Worm (Caenorhabditis elegans) whole organism, L3 larva: ENCODE data around the gene tomm-7.

Source experiments
- aly-2 ChIP-seq: fragments of 150-350 bp; optimal IDR thresholded peaks from 2 replicates; lab custom pipeline; 2014; ENCODE audit warnings: missing biosample characterization, missing genetic modification characterization
- ama-1 ChIP-seq: fragments of 150-350 bp; optimal IDR thresholded peaks from 2 replicates; lab custom pipeline; 2018
- ceh-82 ChIP-seq: fragments of 150-350 bp; optimal IDR thresholded peaks from 2 replicates; lab custom pipeline; 2014; ENCODE audit warnings: missing biosample characterization, missing genetic modification characterization
- ceh-9 ChIP-seq: sonication (generic microtip); optimal IDR thresholded peaks from 2 replicates; lab custom pipeline; 2018; ENCODE audit warnings: missing biosample characterization, missing genetic modification characterization
- daf-12 ChIP-seq: fragments of 150-350 bp; optimal IDR thresholded peaks from 2 replicates; lab custom pipeline; 2014; ENCODE audit warnings: missing biosample characterization, missing genetic modification reagents, missing genetic modification characterization
- egl-27 ChIP-seq: sonication (generic microtip); optimal IDR thresholded peaks from 4 replicates; lab custom pipeline; 2017; ENCODE audit warnings: missing biosample characterization, missing genetic modification reagents, missing genetic modification characterization
- elt-1 ChIP-seq: fragments of 150-350 bp; optimal IDR thresholded peaks from 2 replicates; lab custom pipeline; 2014; ENCODE audit warnings: missing biosample characterization, missing genetic modification characterization
- elt-3 ChIP-seq, 3 experiments: fragments of 150-350 bp in 1 of 3; sonication (generic microtip) in 2 of 3; optimal IDR thresholded peaks; 2 replicates in 2 of 3; 4 replicates in 1 of 3; lab custom pipeline; 2014 to 2017; ENCODE audit warnings: missing biosample characterization in 3 of 3, missing genetic modification characterization in 3 of 3
- fkh-10 ChIP-seq: sonication (generic microtip); optimal IDR thresholded peaks from 2 replicates; lab custom pipeline; 2017; ENCODE audit warnings: missing biosample characterization, missing genetic modification reagents, missing genetic modification characterization
- jun-1 ChIP-seq: fragments of 150-350 bp; optimal IDR thresholded peaks from 2 replicates; lab custom pipeline; 2014; ENCODE audit warnings: missing biosample characterization, missing genetic modification reagents, missing genetic modification characterization
- lsy-12 ChIP-seq: sonication (generic microtip); optimal IDR thresholded peaks from 2 replicates; lab custom pipeline; 2016; ENCODE audit warnings: mild to moderate bottlenecking, missing genetic modification characterization, missing compliant biosample characterization
- nhr-11 ChIP-seq: fragments of 150-350 bp; optimal IDR thresholded peaks from 2 replicates; lab custom pipeline; 2014; ENCODE audit warnings: missing biosample characterization, missing genetic modification characterization
- nhr-12 ChIP-seq: fragments of 150-350 bp; optimal IDR thresholded peaks from 2 replicates; lab custom pipeline; 2014; ENCODE audit warnings: missing biosample characterization, missing genetic modification characterization
- nhr-25 ChIP-seq: sonication (generic microtip); optimal IDR thresholded peaks from 2 replicates; lab custom pipeline; 2017; ENCODE audit warnings: missing biosample characterization, missing genetic modification characterization
- nhr-28 ChIP-seq: fragments of 150-350 bp; optimal IDR thresholded peaks from 2 replicates; lab custom pipeline; 2014; ENCODE audit warnings: missing biosample characterization, missing genetic modification characterization
- nhr-67 ChIP-seq: fragments of 150-350 bp; optimal IDR thresholded peaks from 2 replicates; lab custom pipeline; 2014; ENCODE audit warnings: missing biosample characterization, missing genetic modification characterization
- nhr-77 ChIP-seq: fragments of 150-350 bp; optimal IDR thresholded peaks from 2 replicates; lab custom pipeline; 2014; ENCODE audit warnings: missing biosample characterization, missing genetic modification characterization
- pha-4 ChIP-seq: fragments of 150-350 bp; optimal IDR thresholded peaks from 2 replicates; lab custom pipeline; 2014; ENCODE audit warnings: missing biosample characterization, missing genetic modification reagents, missing genetic modification characterization
- pqm-1 ChIP-seq: fragments of 150-350 bp; optimal IDR thresholded peaks from 2 replicates; lab custom pipeline; 2017; ENCODE audit warnings: missing biosample characterization, missing genetic modification characterization, inconsistent platforms
- sea-2 ChIP-seq: fragments of 150-350 bp; sonication (generic microtip); optimal IDR thresholded peaks from 4 replicates; lab custom pipeline; 2014; ENCODE audit warnings: missing biosample characterization, missing genetic modification reagents, missing genetic modification characterization
- unc-39 ChIP-seq: sonication (generic microtip); optimal IDR thresholded peaks from 4 replicates; lab custom pipeline; 2017; ENCODE audit warnings: missing biosample characterization, missing genetic modification characterization
- unc-62 ChIP-seq: fragments of 150-350 bp; sonication (generic microtip); optimal IDR thresholded peaks from 4 replicates; lab custom pipeline; 2014; ENCODE audit warnings: missing biosample characterization, missing genetic modification reagents, missing genetic modification characterization
- zag-1 ChIP-seq: fragments of 150-350 bp; optimal IDR thresholded peaks from 2 replicates; lab custom pipeline; 2014; ENCODE audit warnings: missing biosample characterization, missing genetic modification characterization
- ztf-11 ChIP-seq: fragments of 150-350 bp; optimal IDR thresholded peaks from 2 replicates; lab custom pipeline; 2014; ENCODE audit warnings: missing biosample characterization, missing genetic modification characterization
- ztf-4 ChIP-seq: fragments of 150-350 bp; optimal IDR thresholded peaks from 2 replicates; lab custom pipeline; 2014; ENCODE audit warnings: missing biosample characterization, missing genetic modification characterization

tomm-7 gene

DNA sequence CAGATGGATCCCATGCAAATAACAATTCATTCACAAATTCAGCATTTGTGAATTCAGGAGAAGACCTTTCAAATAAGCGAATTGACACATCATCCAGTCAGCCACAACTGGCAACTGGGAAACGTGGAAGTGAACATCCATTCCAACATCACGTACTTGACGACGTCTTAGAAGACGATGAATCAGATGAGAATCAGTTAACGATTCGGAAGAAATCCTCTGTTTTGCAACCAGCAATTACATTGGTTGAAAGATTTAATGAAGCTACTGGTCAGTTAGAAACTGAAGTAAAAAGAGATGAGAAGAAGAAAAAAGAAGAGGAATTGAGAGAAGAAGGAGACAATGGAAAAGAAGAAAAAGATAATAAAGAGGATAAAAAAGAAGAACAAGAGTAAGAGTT lies 44.0 kb downstream of the tomm-7 start:
- no peak for TF ChIP-seq ceh-9 (tag; lab: Kevin White, UChicago)
- TF ChIP-seq ztf-11 (tag; lab: Kevin White, UChicago): no peak
- TF ChIP-seq nhr-25 (tag; lab: Kevin White, UChicago): no peak
- no peak for TF ChIP-seq pha-4 (tag; lab: Kevin White, UChicago)
- no peak for TF ChIP-seq nhr-12 (tag; lab: Kevin White, UChicago)
- TF ChIP-seq ama-1 (lab: Kevin White, UChicago): no peak
- TF ChIP-seq nhr-11 (tag; lab: Kevin White, UChicago): no peak
- no peak for TF ChIP-seq unc-62
- TF ChIP-seq nhr-28: no peak
- TF ChIP-seq ztf-4 (tag; lab: Kevin White, UChicago): no peak
- no peak for TF ChIP-seq nhr-77 (tag; lab: Kevin White, UChicago)
- TF ChIP-seq lsy-12 (tag; lab: Kevin White, UChicago): no peak

DNA sequence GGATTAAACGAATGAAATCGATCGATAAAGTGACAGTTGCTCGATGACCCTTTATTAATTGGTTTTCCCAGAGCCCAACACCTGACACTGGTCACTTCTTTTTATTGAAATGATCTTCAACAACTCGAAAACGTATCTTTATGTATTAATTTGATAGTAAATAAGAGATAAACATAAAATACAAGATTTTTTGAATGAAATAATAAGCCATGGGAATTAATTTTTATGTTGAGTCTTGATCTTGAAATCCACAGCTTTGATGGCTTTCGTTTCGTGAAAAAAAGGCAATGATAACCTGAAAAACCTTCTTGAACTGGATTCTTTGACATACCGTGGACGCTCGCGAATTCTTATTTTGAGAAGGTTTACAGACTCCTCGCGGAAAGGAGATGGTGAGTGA lies 48.1 kb downstream of the tomm-7 start, which contains the start of gene pcp-5:
Gene pcp-5 (minus strand): TSS at position 101 of the 400 bp plus-strand sequence.
- TF ChIP-seq jun-1 (tag; lab: Kevin White, UChicago): no peak
- no peak for TF ChIP-seq ztf-4 (tag; lab: Kevin White, UChicago)
- TF ChIP-seq fkh-10 (GFP tag; lab: Kevin White, UChicago): no peak
- no peak for TF ChIP-seq egl-27 (tag; lab: Kevin White, UChicago)
- TF ChIP-seq zag-1 (tag; lab: Kevin White, UChicago): no peak
- TF ChIP-seq nhr-67 (tag; lab: Kevin White, UChicago): no peak
- no peak for TF ChIP-seq ceh-82
- TF ChIP-seq sea-2 (GFP tag; lab: Kevin White, UChicago): no peak
- TF ChIP-seq nhr-28: no peak

DNA sequence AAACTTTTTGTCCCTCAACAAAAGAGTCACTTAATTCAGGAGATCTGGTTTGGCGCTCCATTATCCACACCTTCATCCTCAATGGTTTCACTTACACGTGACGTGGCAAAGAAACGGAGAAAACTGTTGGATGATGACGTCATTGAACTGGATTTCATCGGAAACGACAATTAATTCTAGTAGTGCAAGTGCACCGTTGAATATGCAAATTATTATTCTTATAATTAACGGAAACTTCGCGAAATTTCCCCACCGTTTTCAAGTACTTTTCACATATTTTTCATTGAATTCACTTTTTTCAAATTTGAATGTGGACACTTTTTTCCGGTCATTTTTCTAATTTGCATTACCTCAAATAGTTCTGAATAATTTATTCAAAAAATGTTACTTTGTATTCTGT lies 49.9 kb downstream of the tomm-7 start, which contains the start of gene ZK688.1:
Gene ZK688.1 (plus strand): TSS at position 301 of the 400 bp plus-strand sequence.
- TF ChIP-seq ztf-4 (tag; lab: Kevin White, UChicago) (no peak), unc-39 (no peak), elt-3 (tag; optimal IDR thresholded peaks at IDR 0.05; lab: Kevin White, UChicago) (no peak), pqm-1 (no peak), sea-2 (GFP tag; lab: Kevin White, UChicago) (no peak), aly-2 (tag; lab: Kevin White, UChicago) (no peak), nhr-67 (tag; lab: Kevin White, UChicago) (no peak), daf-12 (tag; lab: Kevin White, UChicago) (no peak), elt-1 (tag; lab: Kevin White, UChicago) (no peak), nhr-11 (tag; lab: Kevin White, UChicago) (no peak)
